Fruit fly (Drosophila melanogaster): Measurements from ENCODE around the gene CG7376.
A peak's percentile ranks its signal among the peaks of the same experiment; 100 is the strongest.

The CG7376 gene

DNA sequence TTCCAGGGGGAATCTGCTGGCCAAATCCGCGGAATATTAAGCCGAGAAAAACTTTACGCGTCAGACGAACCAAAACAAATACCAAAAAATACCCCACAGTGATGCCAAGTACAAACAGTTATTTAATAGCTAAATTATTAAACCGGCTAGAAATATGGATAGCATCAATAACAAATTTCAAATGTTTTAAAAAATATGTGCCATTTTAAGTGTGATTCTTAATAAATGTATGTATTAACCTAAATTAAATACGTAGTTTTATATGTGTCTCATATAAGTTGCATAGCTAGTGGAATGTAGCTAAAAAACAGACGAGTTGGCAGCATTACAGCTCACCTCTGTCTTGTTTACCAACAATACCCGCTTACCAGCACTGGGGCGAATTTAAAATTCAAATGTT is 7.7 kb downstream of the CG7376 start, which contains the start of gene CG10274 (continued):
- peak; percentile 62; the same call in 2 of the 3 replicates for TF ChIP-seq croc (GFP tag; conservative IDR thresholded peaks at IDR 0.05)
- peak; percentile 63 for TF ChIP-seq pum (GFP tag; optimal IDR thresholded peaks at IDR 0.05)
- TF ChIP-seq CG13624 (GFP tag; optimal IDR thresholded peaks at IDR 0.05) = peak; percentile 79
- TF ChIP-seq CG11085 (GFP tag; IDR thresholded peaks at IDR 0.05) = peak; percentile 43
- TF ChIP-seq seq (GFP tag; IDR thresholded peaks at IDR 0.05) = no peak
- TF ChIP-seq Ptx1 (GFP tag; IDR thresholded peaks at IDR 0.05) = peak; percentile 76
- TF ChIP-seq NfI (GFP tag; optimal IDR thresholded peaks at IDR 0.05) = peak; percentile 81
- 0 out of 3 replicates have a peak, but pooled peaks have one; percentile 23 for TF ChIP-seq CG11560 (tag; IDR thresholded peaks at IDR 0.05)
- TF ChIP-seq mirr (GFP tag; optimal IDR thresholded peaks at IDR 0.05) = no peak
- peak; percentile 6 for TF ChIP-seq HmgD (GFP tag; optimal IDR thresholded peaks at IDR 0.05)
- 0 out of 2 replicates have a peak, but pooled peaks have one; percentile 15 for TF ChIP-seq CG4730 (GFP tag; IDR thresholded peaks at IDR 0.05)
- no peak for TF ChIP-seq Lpt (GFP tag; optimal IDR thresholded peaks at IDR 0.05)
- TF ChIP-seq maf-S (GFP tag; optimal IDR thresholded peaks at IDR 0.05) = peak; percentile 6
- peak; percentile 55 for TF ChIP-seq Lhr (GFP tag; optimal IDR thresholded peaks at IDR 0.05)
- peak; percentile 66 for TF ChIP-seq Six4 (GFP tag; optimal IDR thresholded peaks at IDR 0.05)
- peak; percentile 54; the same call in 1 of the 2 replicates for TF ChIP-seq esg (GFP tag; conservative IDR thresholded peaks at IDR 0.05)
- TF ChIP-seq lmd (GFP tag; IDR thresholded peaks at IDR 0.05) = peak; percentile 80
- TF ChIP-seq CG9817 (tag; optimal IDR thresholded peaks at IDR 0.05) = peak; percentile 81
- peak; percentile 58 for TF ChIP-seq Side (GFP tag; optimal IDR thresholded peaks at IDR 0.05)
- TF ChIP-seq ind (GFP tag; optimal IDR thresholded peaks at IDR 0.05) = peak; percentile 83
- TF ChIP-seq Sry-δ (GFP tag; optimal IDR thresholded peaks at IDR 0.05) = peak; percentile 44
- no peak for TF ChIP-seq CG8765 (GFP tag; IDR thresholded peaks at IDR 0.05)
- TF ChIP-seq CG1792 (GFP tag; optimal IDR thresholded peaks at IDR 0.05) = peak; percentile 43
- peak; percentile 79 for TF ChIP-seq Abd-B (GFP tag; optimal IDR thresholded peaks at IDR 0.05)
- TF ChIP-seq CG8089 (GFP tag; optimal IDR thresholded peaks at IDR 0.05) = peak; percentile 36
- no peak for TF ChIP-seq CG14965 (GFP tag; optimal IDR thresholded peaks at IDR 0.05; ENCODE audit: borderline replicate concordance)
- peak in 1 of 2 experiments; percentile 44 for TF ChIP-seq tll (GFP tag; optimal IDR thresholded peaks at IDR 0.05)
- peak; percentile 64 for TF ChIP-seq jumu (GFP tag; optimal IDR thresholded peaks at IDR 0.05)
- peak; percentile 35; the same call in 1 of the 2 replicates for TF ChIP-seq CG31224 (GFP tag; IDR thresholded peaks at IDR 0.05)
- peak; percentile 83 for TF ChIP-seq CG2712 (tag; optimal IDR thresholded peaks at IDR 0.05)
- peak; percentile 69 for TF ChIP-seq Mad (GFP tag; optimal IDR thresholded peaks at IDR 0.05)
- TF ChIP-seq dimm (GFP tag; IDR thresholded peaks at IDR 0.05) = no peak
- TF ChIP-seq Gug (GFP tag; IDR thresholded peaks at IDR 0.05) = peak; percentile 65; the same call in 3 of the 4 replicates
- TF ChIP-seq CG10267 (tag; optimal IDR thresholded peaks at IDR 0.05) = peak; percentile 98
- TF ChIP-seq Bteb2 (GFP tag; optimal IDR thresholded peaks at IDR 0.05) = peak; percentile 75
- TF ChIP-seq dmrt99B (tag; optimal IDR thresholded peaks at IDR 0.05) = no peak
- TF ChIP-seq sob (GFP tag; IDR thresholded peaks at IDR 0.05) = peak; percentile 84
- TF ChIP-seq CG11247 (GFP tag; IDR thresholded peaks at IDR 0.05) = peak; percentile 59; the same call in 1 of the 2 replicates
- no peak for TF ChIP-seq CG7839 (tag; optimal IDR thresholded peaks at IDR 0.05)
- peak; percentile 86 for TF ChIP-seq Rfx (GFP tag; IDR thresholded peaks at IDR 0.05)
- peak in 1 of 3 experiments; percentile 39 for TF ChIP-seq Stat92E (GFP tag; optimal IDR thresholded peaks at IDR 0.05)
- TF ChIP-seq ase (GFP tag; IDR thresholded peaks at IDR 0.05) = 0 out of 3 replicates have a peak, but pooled peaks have one; percentile 13
- peak; percentile 44 for TF ChIP-seq CG18476 (GFP tag; optimal IDR thresholded peaks at IDR 0.05)
- peak; percentile 49 for TF ChIP-seq Dad (GFP tag; optimal IDR thresholded peaks at IDR 0.05)
- TF ChIP-seq ro (GFP tag; IDR thresholded peaks at IDR 0.05) = peak; percentile 48; the same call in 1 of the 2 replicates
- TF ChIP-seq CG13296 (GFP tag; optimal IDR thresholded peaks at IDR 0.05) = no peak
- peak; percentile 80 for TF ChIP-seq Hr3 (GFP tag; optimal IDR thresholded peaks at IDR 0.05)
- peak; percentile 33 for TF ChIP-seq CG10565 (GFP tag; optimal IDR thresholded peaks at IDR 0.05)
- TF ChIP-seq Adf1 (GFP tag; IDR thresholded peaks at IDR 0.05) = no peak; the same call in 1 of the 2 replicates
- peak; percentile 55 for TF ChIP-seq Mes4 (GFP tag; optimal IDR thresholded peaks at IDR 0.05)
- TF ChIP-seq fd3F (GFP tag; optimal IDR thresholded peaks at IDR 0.05) = peak; percentile 70
